Worm (Caenorhabditis elegans) whole organism, mixed stage, embryonic: ENCODE data around the gene fbxb-71.

Experiments
- elt-1 ChIP-seq: sonication (generic microtip); optimal IDR thresholded peaks from 2 replicates; lab custom pipeline; 2017; ENCODE audit warnings: missing genetic modification characterization, mild to moderate bottlenecking, missing compliant biosample characterization, antibody characterized with exemption, moderate library complexity, borderline replicate concordance; ENCODE audit not compliant: insufficient read depth
- lin-13 ChIP-seq: fragments of 150-350 bp; optimal IDR thresholded peaks from 2 replicates; lab custom pipeline; 2014; ENCODE audit warnings: missing biosample characterization, missing genetic modification characterization

ce11 chrX:3245812-3246211 lies 16.9 kb upstream of the fbxb-71 start, which contains the start of gene F40F4.7:
- no peak for TF ChIP-seq elt-1
- peak; percentile 39 for TF ChIP-seq lin-13 (tag; lab: Kevin White, UChicago)
